Fruit fly (Drosophila melanogaster) whole organism, embryonic: ENCODE results near the gene CG11737.

Source experiments
- CG13424 ChIP-seq: fragments of 200-800 bp; sonication (Bioruptor generic); optimal IDR thresholded peaks from 2 replicates; lab custom pipeline; 2019; ENCODE audit warnings: missing biosample characterization, mild to moderate bottlenecking, missing genetic modification characterization, moderate library complexity
- CG15514 ChIP-seq: fragments of 200-800 bp; sonication (Bioruptor generic); optimal IDR thresholded peaks from 3 replicates; lab custom pipeline; 2017; ENCODE audit warnings: missing biosample characterization, missing genetic modification characterization, mild to moderate bottlenecking, moderate library complexity, missing genetic modification reagents
- CG1647 ChIP-seq: fragments of 200-800 bp; sonication (Bioruptor generic); optimal IDR thresholded peaks from 3 replicates; lab custom pipeline; 2016; ENCODE audit warnings: missing biosample characterization, missing genetic modification characterization
- CG17359 ChIP-seq: fragments of 200-800 bp; sonication (Bioruptor generic); optimal IDR thresholded peaks from 3 replicates; lab custom pipeline; 2018; ENCODE audit warnings: missing biosample characterization, mild to moderate bottlenecking, missing genetic modification characterization, moderate library complexity
- CG17361 ChIP-seq: fragments of 200-800 bp; sonication (Bioruptor generic); IDR thresholded peaks from 3 replicates; pipeline ENCODE4 v1.3.6; 2022; ENCODE audit warnings: missing biosample characterization, missing genetic modification characterization
- CG18262 ChIP-seq: fragments of 200-800 bp; optimal IDR thresholded peaks from 3 replicates; lab custom pipeline; 2019; ENCODE audit warnings: missing biosample characterization, mild to moderate bottlenecking, missing genetic modification characterization, moderate library complexity
- CG18476 ChIP-seq: fragments of 200-800 bp; sonication (Bioruptor generic); optimal IDR thresholded peaks from 2 replicates; lab custom pipeline; 2016; ENCODE audit warnings: missing biosample characterization, mild to moderate bottlenecking, missing genetic modification characterization
- CG18619 ChIP-seq: fragments of 200-800 bp; sonication (Bioruptor generic); optimal IDR thresholded peaks from 3 replicates; lab custom pipeline; 2017; ENCODE audit warnings: missing biosample characterization, mild to moderate bottlenecking, missing genetic modification characterization
- CG2120 ChIP-seq: fragments of 200-800 bp; sonication (Bioruptor generic); optimal IDR thresholded peaks from 3 replicates; lab custom pipeline; 2016; ENCODE audit warnings: missing biosample characterization, missing genetic modification characterization
- CG5245 ChIP-seq: fragments of 200-800 bp; sonication (Bioruptor generic); optimal IDR thresholded peaks from 3 replicates; lab custom pipeline; 2016; ENCODE audit warnings: missing biosample characterization, missing genetic modification characterization
- CG6791 ChIP-seq: fragments of 200-800 bp; sonication (Bioruptor generic); IDR thresholded peaks from 3 replicates; pipeline ENCODE4 v1.3.6; 2022; ENCODE audit warnings: missing biosample characterization, missing genetic modification characterization; ENCODE audit not compliant: partially characterized antibody
- CG7556 ChIP-seq: fragments of 200-800 bp; sonication (Bioruptor generic); optimal IDR thresholded peaks from 2 replicates; lab custom pipeline; 2017; ENCODE audit warnings: missing biosample characterization, mild to moderate bottlenecking, missing genetic modification characterization
- CG7839 ChIP-seq: fragments of 200-800 bp; sonication (Bioruptor generic); optimal IDR thresholded peaks from 3 replicates; lab custom pipeline; 2018; ENCODE audit warnings: missing biosample characterization, mild to moderate bottlenecking, missing genetic modification characterization, moderate library complexity
- CG7987 ChIP-seq: fragments of 200-800 bp; sonication (Bioruptor generic); optimal IDR thresholded peaks from 2 replicates; lab custom pipeline; 2018; ENCODE audit warnings: missing biosample characterization, mild to moderate bottlenecking, missing genetic modification characterization, moderate library complexity
- CG8478 ChIP-seq: fragments of >200 bp; optimal IDR thresholded peaks from 2 replicates; lab custom pipeline; 2018
- CG9932 ChIP-seq: fragments of 200-800 bp; sonication (Bioruptor generic); IDR thresholded peaks from 2 replicates; pipeline ENCODE4 v1.3.6; 2022; ENCODE audit warnings: missing biosample characterization, missing genetic modification characterization
- CkIIα-i1 ChIP-seq: fragments of 200-800 bp; sonication (Bioruptor generic); IDR thresholded peaks from 2 replicates; pipeline ENCODE4 v1.3.6; 2022; ENCODE audit warnings: missing biosample characterization, missing genetic modification characterization
- Dll ChIP-seq: fragments of 200-800 bp; sonication (Bioruptor generic); IDR thresholded peaks from 4 replicates; pipeline ENCODE4 v1.3.6; 2022; ENCODE audit warnings: missing biosample characterization, missing genetic modification characterization; ENCODE audit not compliant: partially characterized antibody
- Dref ChIP-seq: fragments of 200-800 bp; sonication (Bioruptor generic); IDR thresholded peaks from 2 replicates; pipeline ENCODE4 v1.3.6; 2022; ENCODE audit warnings: missing biosample characterization, missing genetic modification characterization
- Gug ChIP-seq: fragments of 200-800 bp; sonication (Bioruptor generic); IDR thresholded peaks from 4 replicates; pipeline ENCODE4 v1.3.6; 2022; ENCODE audit warnings: missing biosample characterization, missing genetic modification characterization
- Hmr ChIP-seq: fragments of 200-800 bp; sonication (Bioruptor generic); optimal IDR thresholded peaks from 3 replicates; lab custom pipeline; 2017; ENCODE audit warnings: mild to moderate bottlenecking, missing biosample characterization, missing genetic modification reagents, missing genetic modification characterization
- NfI ChIP-seq: fragments of 200-800 bp; sonication (Bioruptor generic); optimal IDR thresholded peaks from 3 replicates; lab custom pipeline; 2018; ENCODE audit warnings: missing biosample characterization, mild to moderate bottlenecking, missing genetic modification characterization, moderate library complexity
- Pdp1 ChIP-seq, 2 experiments: fragments of 200-800 bp; sonication (Bioruptor generic); optimal IDR thresholded peaks; 3 replicates each; lab custom pipeline; 2016; ENCODE audit warnings: missing biosample characterization in 2 of 2, missing genetic modification characterization in 2 of 2, mild to moderate bottlenecking in 1 of 2, moderate library complexity in 1 of 2
- Scr ChIP-seq: fragments of 200-800 bp; sonication (Bioruptor generic); IDR thresholded peaks from 2 replicates; pipeline ENCODE4 v1.3.6; 2022; ENCODE audit warnings: missing biosample characterization, missing genetic modification characterization; ENCODE audit not compliant: partially characterized antibody
- Six4 ChIP-seq: fragments of 200-800 bp; sonication (Bioruptor generic); optimal IDR thresholded peaks from 2 replicates; lab custom pipeline; 2016; ENCODE audit warnings: missing biosample characterization, missing genetic modification characterization
- Spps ChIP-seq: fragments of 200-800 bp; sonication (Bioruptor generic); optimal IDR thresholded peaks from 2 replicates; lab custom pipeline; 2018; ENCODE audit warnings: missing biosample characterization, mild to moderate bottlenecking, missing genetic modification characterization
- bcd ChIP-seq: fragments of 200-800 bp; sonication (Bioruptor generic); optimal IDR thresholded peaks from 2 replicates; lab custom pipeline; 2017; ENCODE audit warnings: missing biosample characterization, mild to moderate bottlenecking, missing genetic modification characterization
- cas ChIP-seq: fragments of 200-800 bp; sonication (Bioruptor generic); IDR thresholded peaks from 2 replicates; pipeline ENCODE4 v1.3.6; 2022; ENCODE audit warnings: missing biosample characterization, missing genetic modification characterization
- chinmo ChIP-seq: fragments of 200-800 bp; sonication (Bioruptor generic); IDR thresholded peaks from 4 replicates; pipeline ENCODE4 v1.3.6; 2022; ENCODE audit warnings: missing biosample characterization, missing genetic modification characterization; ENCODE audit not compliant: partially characterized antibody
- ci ChIP-seq: fragments of 200-800 bp; sonication (Bioruptor generic); IDR thresholded peaks from 3 replicates; pipeline ENCODE4 v1.3.6; 2022; ENCODE audit warnings: missing biosample characterization, missing genetic modification characterization
- crc ChIP-seq: fragments of 200-800 bp; sonication (Bioruptor generic); optimal IDR thresholded peaks from 2 replicates; lab custom pipeline; 2016; ENCODE audit warnings: missing biosample characterization, missing genetic modification characterization
- dmrt99B ChIP-seq: fragments of 200-800 bp; sonication (Bioruptor generic); optimal IDR thresholded peaks from 2 replicates; lab custom pipeline; 2018; ENCODE audit warnings: missing biosample characterization, mild to moderate bottlenecking, missing genetic modification characterization, moderate library complexity
- ewg ChIP-seq: fragments of 200-800 bp; sonication (Bioruptor generic); optimal IDR thresholded peaks from 3 replicates; lab custom pipeline; 2017; ENCODE audit warnings: mild to moderate bottlenecking, missing biosample characterization, missing genetic modification reagents, missing genetic modification characterization
- fd96Cb ChIP-seq: fragments of 200-800 bp; sonication (Bioruptor generic); optimal IDR thresholded peaks from 2 replicates; lab custom pipeline; 2018; ENCODE audit warnings: missing biosample characterization, mild to moderate bottlenecking, missing genetic modification characterization, moderate library complexity
- ham ChIP-seq: fragments of 200-800 bp; sonication (Bioruptor generic); IDR thresholded peaks from 2 replicates; pipeline ENCODE4 v1.3.6; 2022; ENCODE audit warnings: missing biosample characterization, missing genetic modification characterization
- ind ChIP-seq: fragments of 200-800 bp; sonication (Bioruptor generic); optimal IDR thresholded peaks from 3 replicates; lab custom pipeline; 2016; ENCODE audit warnings: missing biosample characterization, missing genetic modification characterization
- peb ChIP-seq: fragments of 200-800 bp; sonication (Bioruptor generic); IDR thresholded peaks from 2 replicates; pipeline ENCODE4 v1.3.6; 2022; ENCODE audit warnings: missing biosample characterization, missing genetic modification characterization
- sens ChIP-seq: fragments of 200-800 bp; sonication (Bioruptor generic); peaks from one replicate; lab custom pipeline; 2016; ENCODE audit warnings: missing biosample characterization, missing genetic modification characterization
- sna ChIP-seq: fragments of 200-800 bp; sonication (Bioruptor generic); IDR thresholded peaks from 2 replicates; pipeline ENCODE4 v1.3.6; 2022; ENCODE audit warnings: missing biosample characterization, missing genetic modification characterization; ENCODE audit not compliant: partially characterized antibody
- tgo ChIP-seq: fragments of 200-800 bp; sonication (Bioruptor generic); IDR thresholded peaks from 3 replicates; pipeline ENCODE4 v1.3.6; 2022; ENCODE audit warnings: missing biosample characterization, missing genetic modification characterization
- tll ChIP-seq, 2 experiments: fragments of 200-800 bp in 1 of 2; fragments of >200 bp in 1 of 2; sonication (Bioruptor generic) in 1 of 2; optimal IDR thresholded peaks; 2 replicates each; lab custom pipeline; 2017 to 2019; ENCODE audit warnings: missing biosample characterization in 2 of 2, missing genetic modification characterization in 2 of 2, mild to moderate bottlenecking in 1 of 2, moderate library complexity in 1 of 2
- trem ChIP-seq: fragments of 200-800 bp; optimal IDR thresholded peaks from 3 replicates; lab custom pipeline; 2019; ENCODE audit warnings: missing biosample characterization, mild to moderate bottlenecking, missing genetic modification characterization, moderate library complexity

The CG11737 gene

DNA sequence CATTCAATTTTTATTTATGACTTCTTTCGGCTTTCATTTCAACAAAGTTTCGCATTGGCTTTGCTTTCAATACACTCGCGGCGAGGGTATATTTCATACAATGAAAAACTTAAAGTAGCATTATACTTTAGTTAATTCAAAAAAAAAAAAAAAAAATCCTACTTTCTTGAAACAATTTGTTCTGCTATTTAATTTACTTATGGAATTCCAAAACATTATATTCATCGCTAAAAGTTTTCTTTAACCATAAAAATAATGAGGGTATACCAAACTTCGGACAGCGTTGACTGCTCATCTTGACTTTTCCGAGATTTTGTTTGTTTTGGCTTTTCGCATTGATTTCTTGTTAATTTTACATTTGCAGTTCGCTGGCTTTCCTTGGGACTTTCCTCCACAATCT is 47.1 kb upstream of the CG11737 start (continued):
- TF ChIP-seq CG18619 (GFP tag; lab: Kevin White, UChicago) (no peak), ind (GFP tag; lab: Kevin White, UChicago) (no peak), CG5245 (GFP tag; lab: Kevin White, UChicago) (no peak), Scr (GFP tag; lab: Robert Waterston, UW) (no peak), CG2120 (no peak), CG7556 (peak; percentile 12), tll (GFP tag; optimal IDR thresholded peaks at IDR 0.05; lab: Kevin White, UChicago) (no peak), NfI (no peak), sens (GFP tag; lab: Kevin White, UChicago) (peak; percentile 61), Pdp1 (GFP tag; optimal IDR thresholded peaks at IDR 0.05; lab: Kevin White, UChicago) (no peak), CG18476 (GFP tag; lab: Kevin White, UChicago) (no peak), ham (GFP tag; lab: Robert Waterston, UW) (no peak), chinmo (GFP tag; lab: Robert Waterston, UW) (no peak), Dll (GFP tag; lab: Robert Waterston, UW) (no peak), tgo (GFP tag; lab: Robert Waterston, UW) (peak; percentile 39; the same call in 1 of the 3 replicates), sna (GFP tag; lab: Robert Waterston, UW) (no peak), fd96Cb (peak; percentile 22), CG7839 (tag; lab: Kevin White, UChicago) (peak; percentile 45), trem (no peak), Dref (GFP tag; lab: Robert Waterston, UW) (no peak), bcd (GFP tag; lab: Kevin White, UChicago) (no peak), CG15514 (GFP tag; lab: Kevin White, UChicago) (no peak), Six4 (GFP tag; lab: Kevin White, UChicago) (no peak), crc (GFP tag; lab: Kevin White, UChicago) (no peak), CkIIα-i1 (no peak), CG17359 (tag; lab: Kevin White, UChicago) (peak; percentile 43), Gug (GFP tag; lab: Robert Waterston, UW) (no peak), ewg (no peak), CG17361 (GFP tag; lab: Robert Waterston, UW) (0 out of 3 replicates have a peak, but pooled peaks have one; percentile 27), CG8478 (lab: Kevin White, UChicago) (no peak), dmrt99B (tag; lab: Kevin White, UChicago) (peak; percentile 52), CG13424 (tag; lab: Kevin White, UChicago) (peak; percentile 40), CG7987 (GFP tag; lab: Kevin White, UChicago) (no peak), CG9932 (GFP tag; lab: Robert Waterston, UW) (peak; percentile 21; the same call in 1 of the 2 replicates), Spps (tag; lab: Kevin White, UChicago) (no peak), cas (GFP tag; lab: Robert Waterston, UW) (no peak), CG18262 (tag; lab: Kevin White, UChicago) (peak; percentile 25), Hmr (no peak), CG6791 (GFP tag; lab: Robert Waterston, UW) (no peak), ci (GFP tag; lab: Robert Waterston, UW) (no peak), CG1647 (GFP tag; lab: Kevin White, UChicago) (no peak), peb (GFP tag; lab: Robert Waterston, UW) (no peak)
- TF ChIP-seq, all 482 proteins: peak for 55
